Worm (Caenorhabditis elegans): ENCODE measurements around the gene mfsd-12.

The mfsd-12 gene

ce11 chrX:4699411-4700050 is 31.6 kb downstream of the mfsd-12 start, which contains the start of gene hyl-2 (continued):
- TF ChIP-seq F49E8.2 (tag; optimal IDR thresholded peaks at IDR 0.05; ENCODE audit: borderline replicate concordance), result no peak
- TF ChIP-seq ceh-32 (tag; optimal IDR thresholded peaks at IDR 0.05; ENCODE audit: poor library complexity), result no peak
- no peak for TF ChIP-seq egl-27 (tag; optimal IDR thresholded peaks at IDR 0.05)
- TF ChIP-seq ZK337.2 (GFP tag; IDR thresholded peaks at IDR 0.05), result no peak
- TF ChIP-seq lin-1 (GFP tag; IDR thresholded peaks at IDR 0.05), result no peak
- TF ChIP-seq ZK546.5 (tag; optimal IDR thresholded peaks at IDR 0.05), result no peak
- peak; percentile 32 for TF ChIP-seq rbr-2 (tag; optimal IDR thresholded peaks at IDR 0.05)
- TF ChIP-seq nhr-111 (GFP tag; optimal IDR thresholded peaks at IDR 0.05), result no peak
- TF ChIP-seq aha-1 (tag), result no peak
- no peak for TF ChIP-seq fkh-10 (GFP tag; optimal IDR thresholded peaks at IDR 0.05)
- TF ChIP-seq hlh-11 (tag; optimal IDR thresholded peaks at IDR 0.05), result no peak
- no peak for TF ChIP-seq skn-1 (tag; optimal IDR thresholded peaks at IDR 0.05)
- no peak for TF ChIP-seq mxl-2 (GFP tag; conservative IDR thresholded peaks at IDR 0.05)
- TF ChIP-seq tag-97 (GFP tag; IDR thresholded peaks at IDR 0.05), result 0 out of 2 replicates have a peak, but pooled peaks have one; percentile 35
- TF ChIP-seq lir-3 (tag; optimal IDR thresholded peaks at IDR 0.05), result no peak
- no peak for TF ChIP-seq zip-2 (tag; optimal IDR thresholded peaks at IDR 0.05)
- no peak for TF ChIP-seq snpc-4 (tag; optimal IDR thresholded peaks at IDR 0.05)
- TF ChIP-seq daf-12 (tag; optimal IDR thresholded peaks at IDR 0.05), result no peak
- no peak for TF ChIP-seq F26F4.8 (GFP tag; conservative IDR thresholded peaks at IDR 0.05)
- no peak for TF ChIP-seq dmd-8 (GFP tag; IDR thresholded peaks at IDR 0.05)
- TF ChIP-seq ctbp-1 (GFP tag; IDR thresholded peaks at IDR 0.05), result peak; percentile 55; the same call in 1 of the 2 replicates
- no peak for TF ChIP-seq F37D6.2 (tag; optimal IDR thresholded peaks at IDR 0.05)
- TF ChIP-seq pqm-1 (tag; optimal IDR thresholded peaks at IDR 0.05), result no peak
- no peak for TF ChIP-seq nhr-6 (tag; optimal IDR thresholded peaks at IDR 0.05)
- no peak for TF ChIP-seq zfp-2 (tag; optimal IDR thresholded peaks at IDR 0.05)
- no peak for TF ChIP-seq Y75B8A.6 (GFP tag; IDR thresholded peaks at IDR 0.05)
- TF ChIP-seq mes-2 (tag; optimal IDR thresholded peaks at IDR 0.05; ENCODE audit: poor library complexity, severe bottlenecking), result peak; percentile 50
- TF ChIP-seq mdt-29 (GFP tag; IDR thresholded peaks at IDR 0.05), result 0 out of 2 replicates have a peak, but pooled peaks have one; percentile 38
- peak; percentile 32 for TF ChIP-seq mep-1 (tag; optimal IDR thresholded peaks at IDR 0.05)
- no peak for TF ChIP-seq zip-11 (GFP tag; IDR thresholded peaks at IDR 0.05)
- TF ChIP-seq set-16 (GFP tag; IDR thresholded peaks at IDR 0.05), result peak; percentile 51; the same call in 1 of the 2 replicates
- TF ChIP-seq lim-7 (GFP tag; IDR thresholded peaks at IDR 0.05), result 0 out of 2 replicates have a peak, but pooled peaks have one; percentile 39
- TF ChIP-seq pha-4 (GFP tag; IDR thresholded peaks at IDR 0.05), result no peak
- TF ChIP-seq pha-4 (tag; optimal IDR thresholded peaks at IDR 0.05), result no peak
- TF ChIP-seq aly-2 (tag; optimal IDR thresholded peaks at IDR 0.05), result no peak
- TF ChIP-seq unc-39 (tag; optimal IDR thresholded peaks at IDR 0.05), result no peak
- no peak for TF ChIP-seq lin-39 (tag; optimal IDR thresholded peaks at IDR 0.05)
- TF ChIP-seq ceh-20 (GFP tag; IDR thresholded peaks at IDR 0.05), result 0 out of 2 replicates have a peak, but pooled peaks have one; percentile 33
- TF ChIP-seq ama-1 (optimal IDR thresholded peaks at IDR 0.05), result no peak
- TF ChIP-seq nhr-25 (tag; optimal IDR thresholded peaks at IDR 0.05; ENCODE audit: borderline replicate concordance, insufficient read depth), result peak; percentile 3
- TF ChIP-seq tra-1 (GFP tag; IDR thresholded peaks at IDR 0.05), result no peak
- no peak for TF ChIP-seq jun-1 (tag; optimal IDR thresholded peaks at IDR 0.05)
- no peak for TF ChIP-seq daf-8 (GFP tag; IDR thresholded peaks at IDR 0.05)
- no peak for TF ChIP-seq spr-3 (GFP tag; optimal IDR thresholded peaks at IDR 0.05)
- TF ChIP-seq ces-1 (GFP tag; optimal IDR thresholded peaks at IDR 0.05), result no peak
- TF ChIP-seq ceh-82 (tag; optimal IDR thresholded peaks at IDR 0.05), result no peak
- no peak for TF ChIP-seq cey-2 (tag; optimal IDR thresholded peaks at IDR 0.05; ENCODE audit: borderline replicate concordance, insufficient read depth)
- no peak for TF ChIP-seq nhr-10 (tag; optimal IDR thresholded peaks at IDR 0.05)
- no peak for TF ChIP-seq daf-19 (GFP tag; conservative IDR thresholded peaks at IDR 0.05)
- peak; percentile 7 for TF ChIP-seq dpl-1 (GFP tag; optimal IDR thresholded peaks at IDR 0.05)
- TF ChIP-seq mxl-3 (GFP tag; optimal IDR thresholded peaks at IDR 0.05), result peak; percentile 93

All from whole organism, L4 larva.